Fruit fly (Drosophila melanogaster): ENCODE results near the gene Cox11.

DNA sequence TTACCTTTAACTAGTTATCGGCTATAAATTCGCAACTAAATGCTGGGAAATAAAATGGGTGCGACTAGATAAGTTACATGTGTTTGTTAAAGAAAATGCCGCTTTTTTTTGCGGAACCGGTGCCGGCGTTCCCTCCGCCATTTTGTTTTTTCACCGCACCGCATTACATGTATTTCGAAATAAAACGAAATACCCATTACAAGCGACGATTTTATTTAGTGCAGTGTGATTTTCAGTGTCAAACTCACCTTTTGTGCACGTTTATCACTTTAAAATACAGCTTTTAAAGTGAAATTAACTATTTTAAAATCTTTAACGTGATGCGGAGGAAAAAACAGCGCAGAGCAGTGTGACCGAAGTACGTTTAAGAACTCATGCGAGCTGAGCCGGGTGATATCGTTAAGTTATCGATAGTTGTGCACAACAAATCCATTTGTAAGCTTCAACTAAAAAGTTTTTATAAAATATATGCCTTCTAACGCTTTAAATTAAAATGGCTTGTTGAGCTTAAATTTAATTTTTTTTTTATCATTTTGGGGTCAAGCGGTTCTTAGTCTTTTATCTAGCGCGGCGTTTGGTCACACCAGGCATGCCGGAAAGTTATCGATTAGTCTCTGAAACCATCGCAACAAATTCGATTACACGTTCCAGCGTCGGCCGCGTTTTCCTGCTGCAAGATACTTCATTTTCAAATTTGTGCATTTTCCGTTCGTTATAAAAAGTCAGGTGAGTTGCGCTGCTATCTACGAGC, 15.4 kb downstream of the Cox11 start, which contains the start of the genes Hel25E and Lam:
- TF ChIP-seq usp (GFP tag; optimal IDR thresholded peaks at IDR 0.05) (no peak), psq (optimal IDR thresholded peaks at IDR 0.05) (no peak), pan (optimal IDR thresholded peaks at IDR 0.05) (no peak), Dll (optimal IDR thresholded peaks at IDR 0.05) (no peak), CG8478 (optimal IDR thresholded peaks at IDR 0.05) (no peak), EcR (GFP tag; optimal IDR thresholded peaks at IDR 0.05) (no peak)

All from whole organism.